Worm (Caenorhabditis elegans) whole organism, L2 larva: Measurements from ENCODE around the gene F28C6.10.

Experiments
- C34F6.9 ChIP-seq: fragments of 150-350 bp; optimal IDR thresholded peaks from 2 replicates; lab custom pipeline; 2014; ENCODE audit warnings: missing biosample characterization, missing genetic modification characterization
- F13H6.1 ChIP-seq: sonication (generic microtip); optimal IDR thresholded peaks from 2 replicates; lab custom pipeline; 2016; ENCODE audit warnings: missing genetic modification characterization, missing compliant biosample characterization
- Y55F3AM.14 ChIP-seq: fragments of 200-800 bp; sonication (Bioruptor generic); optimal IDR thresholded peaks from 2 replicates; lab custom pipeline; 2018; ENCODE audit warnings: mild to moderate bottlenecking, missing genetic modification characterization, missing compliant biosample characterization
- alr-1 ChIP-seq: fragments of 150-350 bp; optimal IDR thresholded peaks from 2 replicates; lab custom pipeline; 2014; ENCODE audit warnings: missing biosample characterization, missing genetic modification characterization
- ama-1 ChIP-seq: fragments of 150-350 bp; optimal IDR thresholded peaks from 2 replicates; lab custom pipeline; 2018; ENCODE audit warnings: inconsistent platforms
- blmp-1 ChIP-seq: sonication (generic microtip); optimal IDR thresholded peaks from 2 replicates; lab custom pipeline; 2017; ENCODE audit warnings: missing genetic modification characterization, mild to moderate bottlenecking, missing compliant biosample characterization, antibody characterized with exemption, moderate library complexity; ENCODE audit not compliant: insufficient read depth
- ceh-16 ChIP-seq: fragments of 150-350 bp; optimal IDR thresholded peaks from 2 replicates; lab custom pipeline; 2014; ENCODE audit warnings: missing biosample characterization, missing genetic modification characterization
- ceh-82 ChIP-seq: fragments of 150-350 bp; optimal IDR thresholded peaks from 2 replicates; lab custom pipeline; 2014; ENCODE audit warnings: missing biosample characterization, missing genetic modification characterization
- crh-2 ChIP-seq: sonication (generic microtip); optimal IDR thresholded peaks from 2 replicates; lab custom pipeline; 2017; ENCODE audit warnings: missing biosample characterization, missing genetic modification characterization
- egl-27 ChIP-seq: sonication (generic microtip); optimal IDR thresholded peaks from 3 replicates; lab custom pipeline; 2017; ENCODE audit warnings: missing biosample characterization, missing genetic modification reagents, missing genetic modification characterization
- elt-1 ChIP-seq: fragments of 150-350 bp; optimal IDR thresholded peaks from 2 replicates; lab custom pipeline; 2014; ENCODE audit warnings: missing biosample characterization, missing genetic modification characterization
- elt-3 ChIP-seq: sonication (generic microtip); optimal IDR thresholded peaks from 2 replicates; lab custom pipeline; 2017; ENCODE audit warnings: missing biosample characterization, missing genetic modification characterization
- fos-1 ChIP-seq: fragments of 150-350 bp; optimal IDR thresholded peaks from 2 replicates; lab custom pipeline; 2014; ENCODE audit warnings: missing biosample characterization, missing genetic modification characterization
- gmeb-1 ChIP-seq: fragments of 150-350 bp; optimal IDR thresholded peaks from 2 replicates; lab custom pipeline; 2014; ENCODE audit warnings: missing biosample characterization, missing genetic modification characterization
- lin-11 ChIP-seq: fragments of 150-350 bp; sonication (generic microtip); optimal IDR thresholded peaks from 2 replicates; lab custom pipeline; 2014; ENCODE audit warnings: missing biosample characterization, missing genetic modification characterization, inconsistent platforms, mixed read lengths
- lin-13 ChIP-seq: fragments of 150-350 bp; optimal IDR thresholded peaks from 2 replicates; lab custom pipeline; 2014; ENCODE audit warnings: missing biosample characterization, missing genetic modification reagents, missing genetic modification characterization
- lin-39 ChIP-seq: fragments of 150-350 bp; optimal IDR thresholded peaks from 2 replicates; lab custom pipeline; 2014; ENCODE audit warnings: missing biosample characterization, missing genetic modification reagents, missing genetic modification characterization
- lsy-2 ChIP-seq, 2 experiments: fragments of 150-350 bp in 1 of 2; sonication (generic microtip) in 1 of 2; optimal IDR thresholded peaks; 2 replicates each; lab custom pipeline; 2014 to 2017; ENCODE audit warnings: missing biosample characterization in 2 of 2, missing genetic modification characterization in 2 of 2
- mbf-1 ChIP-seq: sonication (generic microtip); optimal IDR thresholded peaks from 2 replicates; lab custom pipeline; 2017; ENCODE audit warnings: missing biosample characterization, missing genetic modification characterization
- mdl-1 ChIP-seq, 2 experiments: fragments of 150-350 bp in 1 of 2; sonication (generic microtip) in 1 of 2; optimal IDR thresholded peaks; 2 replicates each; lab custom pipeline; 2017; ENCODE audit warnings: missing biosample characterization in 2 of 2, missing genetic modification characterization in 2 of 2
- nhr-11 ChIP-seq: fragments of 150-350 bp; optimal IDR thresholded peaks from 2 replicates; lab custom pipeline; 2014; ENCODE audit warnings: missing biosample characterization, missing genetic modification characterization
- nhr-129 ChIP-seq: fragments of 150-350 bp; optimal IDR thresholded peaks from 2 replicates; lab custom pipeline; 2014; ENCODE audit warnings: missing biosample characterization, missing genetic modification characterization
- nhr-23 ChIP-seq: fragments of 150-350 bp; optimal IDR thresholded peaks from 2 replicates; lab custom pipeline; 2014; ENCODE audit warnings: missing biosample characterization, missing genetic modification reagents, missing genetic modification characterization
- nhr-237 ChIP-seq: fragments of 150-350 bp; optimal IDR thresholded peaks from 2 replicates; lab custom pipeline; 2014; ENCODE audit warnings: missing biosample characterization, missing genetic modification characterization
- nhr-25 ChIP-seq: fragments of 150-350 bp; sonication (generic microtip); optimal IDR thresholded peaks from 3 replicates; lab custom pipeline; 2014; ENCODE audit warnings: missing biosample characterization, missing genetic modification characterization
- nhr-6 ChIP-seq: fragments of 150-350 bp; optimal IDR thresholded peaks from 2 replicates; lab custom pipeline; 2014; ENCODE audit warnings: missing biosample characterization, missing genetic modification characterization
- peb-1 ChIP-seq: fragments of 150-350 bp; optimal IDR thresholded peaks from 2 replicates; lab custom pipeline; 2014; ENCODE audit warnings: missing biosample characterization, missing genetic modification characterization
- sem-4 ChIP-seq: fragments of 150-350 bp; optimal IDR thresholded peaks from 2 replicates; lab custom pipeline; 2014; ENCODE audit warnings: missing biosample characterization, missing genetic modification reagents, missing genetic modification characterization
- skn-1 ChIP-seq: sonication (generic microtip); optimal IDR thresholded peaks from 2 replicates; lab custom pipeline; 2017; ENCODE audit warnings: missing biosample characterization, missing genetic modification characterization
- sma-9 ChIP-seq, 2 experiments: fragments of 150-350 bp in 1 of 2; sonication (generic microtip) in 1 of 2; optimal IDR thresholded peaks; 2 replicates each; lab custom pipeline; 2014 to 2016; ENCODE audit warnings: missing genetic modification characterization in 2 of 2, mild to moderate bottlenecking in 1 of 2, missing biosample characterization in 1 of 2, missing compliant biosample characterization in 1 of 2, missing genetic modification reagents in 1 of 2, moderate library complexity in 1 of 2
- snpc-4 ChIP-seq: fragments of 150-350 bp; optimal IDR thresholded peaks from 2 replicates; lab custom pipeline; 2014; ENCODE audit warnings: missing biosample characterization, missing genetic modification characterization
- unc-39 ChIP-seq: fragments of 150-350 bp; optimal IDR thresholded peaks from 2 replicates; lab custom pipeline; 2014; ENCODE audit warnings: missing biosample characterization, missing genetic modification characterization
- unc-55 ChIP-seq: fragments of 150-350 bp; sonication (generic microtip); optimal IDR thresholded peaks from 3 replicates; lab custom pipeline; 2014; ENCODE audit warnings: missing biosample characterization, missing genetic modification reagents, missing genetic modification characterization
- unc-62 ChIP-seq: fragments of 150-350 bp; optimal IDR thresholded peaks from 2 replicates; lab custom pipeline; 2014; ENCODE audit warnings: missing biosample characterization, missing genetic modification reagents, missing genetic modification characterization
- zag-1 ChIP-seq: fragments of 150-350 bp; optimal IDR thresholded peaks from 2 replicates; lab custom pipeline; 2014; ENCODE audit warnings: missing biosample characterization, missing genetic modification characterization
- ztf-1 ChIP-seq: fragments of 200-800 bp; sonication (Bioruptor generic); conservative IDR thresholded peaks from 2 replicates; pipeline ENCODE4 v1.3.6; 2022; ENCODE audit warnings: missing genetic modification characterization, missing compliant biosample characterization
- ztf-11 ChIP-seq: sonication (generic microtip); optimal IDR thresholded peaks from 2 replicates; lab custom pipeline; 2017; ENCODE audit warnings: missing biosample characterization, missing genetic modification characterization
- ztf-4 ChIP-seq: fragments of 150-350 bp; optimal IDR thresholded peaks from 2 replicates; lab custom pipeline; 2014; ENCODE audit warnings: missing biosample characterization, missing genetic modification characterization

The F28C6.10 gene

ce11 chrII:8570977-8571376, 36.8 kb upstream of the F28C6.10 start, which contains the start of gene bcs-1:
bcs-1 (plus strand) TSS chrII:8571085.
- no peak for TF ChIP-seq mdl-1 (tag; optimal IDR thresholded peaks at IDR 0.05; lab: Kevin White, UChicago)

- TF ChIP-seq unc-55 (peak; percentile 26), ztf-11 (tag; lab: Kevin White, UChicago) (no peak)
Measured at ce11 chrII:8573044-8573443, 34.7 kb upstream of the F28C6.10 start, which contains the start of gene F54C9.7. F54C9.7 (plus strand) TSS chrII:8573344.

ce11 chrII:8575184-8575583, 32.6 kb upstream of the F28C6.10 start, which contains the start of gene puf-5:
puf-5 (plus strand) TSS chrII:8575541.
- no peak for TF ChIP-seq egl-27 (tag; lab: Kevin White, UChicago)
- no peak for TF ChIP-seq Y55F3AM.14 (GFP tag; lab: Kevin White, UChicago)
- TF ChIP-seq, all 48 proteins: peak for 0

ce11 chrII:8577509-8578099, 30.2 kb upstream of the F28C6.10 start, which contains the start of gene F54C9.9:
F54C9.9 (plus strand) TSS chrII:8578049.
- no peak for TF ChIP-seq mdl-1 (tag; optimal IDR thresholded peaks at IDR 0.05; lab: Kevin White, UChicago)
- TF ChIP-seq elt-3 (tag; lab: Kevin White, UChicago), result no peak
- TF ChIP-seq nhr-237 (tag; lab: Kevin White, UChicago), result no peak
- no peak for TF ChIP-seq alr-1
- no peak for TF ChIP-seq unc-62 (GFP tag; lab: Kevin White, UChicago)
- no peak for TF ChIP-seq elt-1 (tag; lab: Kevin White, UChicago)
- peak; percentile 45 for TF ChIP-seq unc-55
- peak; percentile 66 for TF ChIP-seq C34F6.9 (tag; lab: Kevin White, UChicago)
- TF ChIP-seq nhr-23 (tag; lab: Kevin White, UChicago), result no peak
- peak; percentile 79 for TF ChIP-seq nhr-25 (tag; lab: Kevin White, UChicago)
- no peak for TF ChIP-seq unc-39 (tag; lab: Kevin White, UChicago)
- TF ChIP-seq nhr-11 (tag; lab: Kevin White, UChicago), result no peak
- TF ChIP-seq crh-2 (tag; lab: Kevin White, UChicago), result peak; percentile 42
- TF ChIP-seq lin-39, result no peak
- TF ChIP-seq fos-1, result no peak
- no peak for TF ChIP-seq sma-9 (GFP tag; optimal IDR thresholded peaks at IDR 0.05; lab: Kevin White, UChicago)
- TF ChIP-seq sma-9 (tag; optimal IDR thresholded peaks at IDR 0.05; lab: Kevin White, UChicago), result no peak
- TF ChIP-seq lin-13 (GFP tag; lab: Kevin White, UChicago), result no peak
- TF ChIP-seq lsy-2 (tag; optimal IDR thresholded peaks at IDR 0.05; lab: Kevin White, UChicago), result peak in 1 of 2 experiments; percentile 60
- TF ChIP-seq ztf-1 (GFP tag; lab: Robert Waterston, UW), result no peak
- no peak for TF ChIP-seq Y55F3AM.14 (GFP tag; lab: Kevin White, UChicago)
- TF ChIP-seq sem-4, result no peak
- peak; percentile 64 for TF ChIP-seq gmeb-1 (tag; lab: Kevin White, UChicago)
- TF ChIP-seq, all 48 proteins: peak for 6

- no peak for TF ChIP-seq nhr-6 (tag; lab: Kevin White, UChicago)
- no peak for TF ChIP-seq elt-1 (tag; lab: Kevin White, UChicago)
- no peak for TF ChIP-seq unc-39 (tag; lab: Kevin White, UChicago)
- TF ChIP-seq snpc-4 (tag; lab: Kevin White, UChicago), result no peak
- TF ChIP-seq skn-1 (tag; lab: Kevin White, UChicago), result no peak
- no peak for TF ChIP-seq ceh-16
- TF ChIP-seq nhr-11 (tag; lab: Kevin White, UChicago), result no peak
- no peak for TF ChIP-seq lin-13 (GFP tag; lab: Kevin White, UChicago)
- TF ChIP-seq alr-1, result no peak
- TF ChIP-seq ama-1 (lab: Kevin White, UChicago), result no peak
Measured at ce11 chrII:8581700-8582099, 26.1 kb upstream of the F28C6.10 start, which contains the start of gene arl-1. arl-1 (plus strand) TSS chrII:8582000.

ce11 chrII:8583035-8583434, 24.7 kb upstream of the F28C6.10 start:
- TF ChIP-seq lin-11 (tag; lab: Kevin White, UChicago), result no peak
- TF ChIP-seq nhr-129, result no peak
- no peak for TF ChIP-seq snpc-4 (tag; lab: Kevin White, UChicago)
- no peak for TF ChIP-seq unc-62 (GFP tag; lab: Kevin White, UChicago)
- no peak for TF ChIP-seq ztf-4 (tag; lab: Kevin White, UChicago)
- no peak for TF ChIP-seq peb-1 (tag; lab: Kevin White, UChicago)
- no peak for TF ChIP-seq gmeb-1 (tag; lab: Kevin White, UChicago)
- TF ChIP-seq crh-2 (tag; lab: Kevin White, UChicago), result no peak
- TF ChIP-seq unc-39 (tag; lab: Kevin White, UChicago), result no peak
- TF ChIP-seq alr-1, result no peak
- TF ChIP-seq elt-3 (tag; lab: Kevin White, UChicago), result no peak
- TF ChIP-seq F13H6.1, result no peak
- no peak for TF ChIP-seq blmp-1
- TF ChIP-seq nhr-23 (tag; lab: Kevin White, UChicago), result no peak
- no peak for TF ChIP-seq nhr-25 (tag; lab: Kevin White, UChicago)
- no peak for TF ChIP-seq lin-39
- no peak for TF ChIP-seq ceh-82
- TF ChIP-seq nhr-11 (tag; lab: Kevin White, UChicago), result no peak
- no peak for TF ChIP-seq zag-1 (tag; lab: Kevin White, UChicago)
- TF ChIP-seq mbf-1 (tag; lab: Kevin White, UChicago), result no peak
- TF ChIP-seq, all 48 proteins: peak for 0
